Fruit fly (Drosophila melanogaster): ENCODE results near the gene TTLL4B.

TTLL4B gene

DNA sequence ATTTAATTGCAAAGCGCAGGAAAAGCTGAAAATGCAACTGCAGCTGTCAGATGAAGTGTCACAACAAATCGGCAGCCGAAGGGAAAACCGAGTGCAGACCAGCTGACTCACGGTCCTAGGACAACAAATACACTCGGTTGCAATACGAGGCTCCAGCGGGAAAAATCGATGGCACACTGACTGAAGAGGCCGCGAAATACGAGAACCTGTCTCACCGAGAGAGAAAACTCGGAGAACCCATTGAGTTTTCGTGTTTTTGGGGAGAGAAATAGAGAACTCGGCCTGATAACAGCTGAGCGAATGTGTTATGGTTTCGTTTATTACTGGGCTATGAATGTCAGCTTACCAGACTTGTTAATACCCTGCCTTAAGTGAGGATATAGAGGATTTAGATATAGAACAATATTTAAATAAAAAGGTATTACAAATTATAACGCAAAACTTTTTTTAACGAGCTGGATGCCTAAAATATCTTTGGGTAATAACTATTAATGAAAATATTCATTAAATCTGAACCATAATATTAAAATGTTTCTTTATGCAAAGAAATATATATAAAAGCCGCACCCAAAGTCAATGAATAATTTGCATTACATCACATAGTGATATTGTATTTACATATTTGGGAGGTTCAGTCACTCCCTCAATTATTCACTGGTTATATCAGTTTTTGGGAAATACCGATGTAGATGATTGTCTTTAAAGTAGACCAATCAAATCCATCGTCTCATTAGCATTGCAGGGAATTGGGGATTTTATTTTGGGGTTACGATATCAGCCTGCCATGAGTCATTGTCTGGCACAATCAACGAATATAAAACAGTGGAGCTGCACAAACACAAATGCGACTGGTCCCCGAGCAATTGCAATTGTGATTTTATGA lies 33.7 kb downstream of the TTLL4B start:
- TF ChIP-seq psq (optimal IDR thresholded peaks at IDR 0.05) (no peak), Myc (optimal IDR thresholded peaks at IDR 0.05) (no peak), ttk (optimal IDR thresholded peaks at IDR 0.05) (no peak), insv (optimal IDR thresholded peaks at IDR 0.05) (no peak), h (optimal IDR thresholded peaks at IDR 0.05) (no peak), Sin3A (optimal IDR thresholded peaks at IDR 0.05) (no peak)

DNA sequence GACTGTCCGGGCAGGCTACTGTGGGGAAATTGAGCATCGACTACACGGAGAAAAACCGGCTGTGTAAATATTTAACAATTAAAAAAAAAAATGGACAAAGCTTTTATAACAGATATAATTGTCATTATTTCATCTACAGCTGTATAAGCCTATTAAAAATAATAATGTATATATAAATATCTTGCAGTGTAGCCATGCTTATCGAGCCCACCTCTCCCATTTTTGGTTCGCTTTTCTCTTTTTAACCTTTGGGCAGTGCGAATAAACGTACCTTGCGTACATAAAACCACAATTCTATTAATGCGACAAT lies 34.3 kb downstream of the TTLL4B start:
- TF ChIP-seq h (optimal IDR thresholded peaks at IDR 0.05) (no peak), ttk (optimal IDR thresholded peaks at IDR 0.05) (no peak), psq (optimal IDR thresholded peaks at IDR 0.05) (no peak), insv (optimal IDR thresholded peaks at IDR 0.05) (no peak), Myc (optimal IDR thresholded peaks at IDR 0.05) (no peak), Sin3A (optimal IDR thresholded peaks at IDR 0.05) (no peak)

DNA sequence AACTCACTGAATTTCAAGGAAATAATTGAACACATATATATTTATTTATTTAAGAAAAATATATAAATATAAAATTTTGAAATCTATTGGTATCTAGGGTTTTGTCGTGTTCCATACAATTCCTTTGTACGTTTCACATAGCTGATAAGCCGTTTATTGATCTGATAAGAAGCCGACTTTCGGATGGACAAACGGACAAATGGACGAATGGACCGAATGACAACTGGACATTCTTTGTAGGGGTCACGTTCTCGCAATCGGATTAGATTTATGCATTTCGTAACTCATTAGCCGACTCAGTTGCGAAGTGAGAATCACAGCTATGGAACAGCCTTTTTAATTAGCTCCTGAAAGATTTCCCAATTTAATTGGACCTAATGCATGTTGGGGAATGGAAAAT lies 35.1 kb downstream of the TTLL4B start:
- TF ChIP-seq psq (optimal IDR thresholded peaks at IDR 0.05): no peak
- TF ChIP-seq insv (optimal IDR thresholded peaks at IDR 0.05): no peak
- TF ChIP-seq Sin3A (optimal IDR thresholded peaks at IDR 0.05): no peak
- no peak for TF ChIP-seq Myc (optimal IDR thresholded peaks at IDR 0.05)
- no peak for TF ChIP-seq ttk (optimal IDR thresholded peaks at IDR 0.05)
- TF ChIP-seq h (optimal IDR thresholded peaks at IDR 0.05): no peak

DNA sequence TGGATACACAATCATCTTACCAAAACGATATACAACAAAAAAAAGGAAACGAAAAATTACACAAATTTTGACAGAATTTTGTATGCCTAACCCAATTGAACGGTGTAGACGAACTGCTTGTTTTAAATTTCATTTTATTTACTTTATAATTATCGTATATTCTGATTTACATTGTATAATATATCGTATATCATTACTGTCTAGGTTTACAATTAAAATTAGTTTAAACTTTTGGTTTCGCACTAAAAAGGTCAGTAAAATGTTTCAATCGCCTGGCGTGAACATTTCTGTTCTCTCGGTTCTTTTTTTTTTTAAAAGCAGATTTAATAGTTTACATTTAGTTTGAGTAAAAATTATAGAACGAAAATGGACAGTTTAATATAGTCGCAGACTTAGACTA lies 40.3 kb downstream of the TTLL4B start, which contains the start of gene capu:
Gene capu, minus strand, starts transcription at position 101 of the 400 bp plus-strand sequence.
- TF ChIP-seq Sin3A (optimal IDR thresholded peaks at IDR 0.05) (no peak), ttk (optimal IDR thresholded peaks at IDR 0.05) (no peak), h (optimal IDR thresholded peaks at IDR 0.05) (no peak), Myc (optimal IDR thresholded peaks at IDR 0.05) (no peak), psq (optimal IDR thresholded peaks at IDR 0.05) (no peak), insv (optimal IDR thresholded peaks at IDR 0.05) (no peak)

DNA sequence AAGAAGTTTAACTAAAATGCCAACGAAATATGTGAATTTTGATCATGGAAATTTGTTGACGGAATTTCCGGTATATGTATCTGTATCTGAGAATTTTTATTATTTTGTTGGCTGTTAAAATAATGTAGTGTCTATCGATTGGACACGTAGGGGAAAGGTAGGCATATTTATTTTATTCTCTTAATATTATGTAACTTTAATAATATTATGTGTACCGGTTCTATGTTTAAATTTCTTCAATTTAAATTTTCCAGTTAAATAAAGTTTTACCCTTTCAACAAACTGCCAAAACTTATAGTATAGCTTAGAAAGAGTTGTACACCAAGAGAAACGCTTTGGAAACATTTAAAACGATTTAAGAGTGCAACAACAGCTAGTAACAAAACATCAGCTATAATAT lies 51.7 kb downstream of the TTLL4B start, which contains the start of gene Fpgs2:
Gene Fpgs2, minus strand, starts transcription at position 101 of the 400 bp plus-strand sequence.
- no peak for TF ChIP-seq ttk (optimal IDR thresholded peaks at IDR 0.05)
- no peak for TF ChIP-seq h (optimal IDR thresholded peaks at IDR 0.05)
- TF ChIP-seq psq (optimal IDR thresholded peaks at IDR 0.05): no peak
- no peak for TF ChIP-seq Sin3A (optimal IDR thresholded peaks at IDR 0.05)
- no peak for TF ChIP-seq Myc (optimal IDR thresholded peaks at IDR 0.05)
- TF ChIP-seq insv (optimal IDR thresholded peaks at IDR 0.05): no peak

DNA sequence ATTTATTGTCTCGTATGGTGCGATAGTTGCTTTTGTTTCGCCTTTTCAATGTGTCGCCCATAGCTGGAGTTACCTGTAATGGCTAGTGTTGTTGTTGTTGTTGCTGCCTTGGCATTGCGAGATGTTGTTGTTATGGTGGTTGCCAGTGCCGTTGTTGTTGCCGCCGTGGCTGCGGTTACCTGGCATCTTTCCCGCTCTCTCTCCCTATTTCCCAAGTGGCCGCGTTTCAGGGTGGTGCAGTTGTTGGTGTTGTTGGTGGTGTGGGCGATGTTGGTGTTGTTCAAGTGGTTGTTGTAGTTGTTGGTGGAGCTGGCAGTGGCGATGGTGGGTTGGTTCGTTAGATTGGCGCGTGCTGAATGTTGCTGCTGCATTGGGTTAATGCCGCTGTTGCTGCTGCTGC lies 52.2 kb downstream of the TTLL4B start:
- TF ChIP-seq Myc (optimal IDR thresholded peaks at IDR 0.05): no peak
- TF ChIP-seq h (optimal IDR thresholded peaks at IDR 0.05): no peak
- TF ChIP-seq psq (optimal IDR thresholded peaks at IDR 0.05): no peak
- TF ChIP-seq Sin3A (optimal IDR thresholded peaks at IDR 0.05): no peak
- no peak for TF ChIP-seq ttk (optimal IDR thresholded peaks at IDR 0.05)
- TF ChIP-seq insv (optimal IDR thresholded peaks at IDR 0.05): no peak

DNA sequence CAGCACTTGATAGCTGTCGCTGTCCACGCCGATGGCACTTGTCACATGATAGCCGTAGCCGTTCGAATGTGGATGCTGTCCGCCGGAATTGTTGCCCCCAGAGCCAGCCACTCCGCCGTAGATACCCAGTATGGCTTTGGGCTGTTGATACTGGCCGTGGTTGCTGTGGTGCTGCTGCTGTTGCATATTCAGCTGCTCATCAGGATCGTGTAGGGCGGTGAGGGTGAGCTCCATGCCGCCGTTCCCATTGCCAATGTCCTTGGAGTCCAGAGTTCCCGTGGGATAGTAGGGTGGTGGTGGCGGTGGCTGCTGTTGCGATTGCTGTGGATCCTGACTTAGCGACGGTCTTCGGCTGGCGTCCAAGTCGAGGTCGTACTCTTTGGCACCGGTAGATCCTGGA lies 54.4 kb downstream of the TTLL4B start:
- TF ChIP-seq ttk (optimal IDR thresholded peaks at IDR 0.05): no peak
- TF ChIP-seq h (optimal IDR thresholded peaks at IDR 0.05): no peak
- TF ChIP-seq Sin3A (optimal IDR thresholded peaks at IDR 0.05): no peak
- TF ChIP-seq psq (optimal IDR thresholded peaks at IDR 0.05): no peak
- TF ChIP-seq Myc (optimal IDR thresholded peaks at IDR 0.05): no peak
- TF ChIP-seq insv (optimal IDR thresholded peaks at IDR 0.05): no peak

Measured in Kc167 (cell line).